Fruit fly (Drosophila melanogaster) whole organism, wandering third instar larva: ENCODE data around the gene CG14966.

Source experiments
- Abd-B ChIP-seq: fragments of >200 bp; optimal IDR thresholded peaks from 2 replicates; lab custom pipeline; 2017; ENCODE audit warnings: missing biosample characterization, missing genetic modification characterization
- CG32264 ChIP-seq: fragments of 200-800 bp; sonication (Bioruptor generic); optimal IDR thresholded peaks from 2 replicates; lab custom pipeline; 2016; ENCODE audit warnings: missing biosample characterization, missing genetic modification characterization
- CG9705 ChIP-seq: fragments of 200-800 bp; sonication (Bioruptor generic); optimal IDR thresholded peaks from 2 replicates; lab custom pipeline; 2018; ENCODE audit warnings: missing biosample characterization, mild to moderate bottlenecking, missing genetic modification characterization
- CrebA ChIP-seq: fragments of 200-800 bp; sonication (Bioruptor generic); optimal IDR thresholded peaks from 2 replicates; lab custom pipeline; 2016; ENCODE audit warnings: missing biosample characterization, mild to moderate bottlenecking, missing genetic modification characterization, borderline replicate concordance
- Dfd ChIP-seq: fragments of >200 bp; optimal IDR thresholded peaks from 2 replicates; lab custom pipeline; 2017; ENCODE audit warnings: missing biosample characterization, missing genetic modification characterization
- Dif ChIP-seq: fragments of 200-275, 200-300 bp; sonication (Bioruptor generic); optimal IDR thresholded peaks from 2 replicates; lab custom pipeline; 2018; ENCODE audit warnings: missing biosample characterization, missing genetic modification characterization; ENCODE audit not compliant: partially characterized antibody
- GATAd ChIP-seq: sonication (Bioruptor generic); optimal IDR thresholded peaks from 2 replicates; lab custom pipeline; 2016; ENCODE audit warnings: missing biosample characterization, missing genetic modification characterization
- HLH106 ChIP-seq: fragments of 200-800 bp; optimal IDR thresholded peaks from 3 replicates; lab custom pipeline; 2019; ENCODE audit warnings: missing biosample characterization, mild to moderate bottlenecking, missing genetic modification characterization, moderate library complexity
- Hnf4 ChIP-seq: fragments of 200-800 bp; sonication (Bioruptor generic); optimal IDR thresholded peaks from 2 replicates; lab custom pipeline; 2016; ENCODE audit warnings: missing biosample characterization, mild to moderate bottlenecking, missing genetic modification characterization
- Hr78 ChIP-seq: fragments of >200 bp; optimal IDR thresholded peaks from 2 replicates; lab custom pipeline; 2017; ENCODE audit warnings: missing biosample characterization, missing genetic modification characterization
- Hr83 ChIP-seq: fragments of 200-300 bp; sonication (Bioruptor generic); optimal IDR thresholded peaks from 2 replicates; lab custom pipeline; 2016; ENCODE audit warnings: missing biosample characterization, mild to moderate bottlenecking, missing genetic modification characterization, moderate library complexity; ENCODE audit not compliant: poor library complexity, severe bottlenecking
- Jra ChIP-seq: sonication (Bioruptor generic); optimal IDR thresholded peaks from 2 replicates; lab custom pipeline; 2016; ENCODE audit warnings: missing biosample characterization, missing genetic modification characterization
- Mio ChIP-seq: sonication (Bioruptor generic); optimal IDR thresholded peaks from 2 replicates; lab custom pipeline; 2016; ENCODE audit warnings: missing biosample characterization, missing genetic modification characterization
- Myc ChIP-seq: fragments of >200 bp; optimal IDR thresholded peaks from 2 replicates; lab custom pipeline; 2017
- N ChIP-seq: fragments of >200 bp; optimal IDR thresholded peaks from 2 replicates; lab custom pipeline; 2018; ENCODE audit warnings: missing biosample characterization, missing external identifiers, missing genetic modification characterization
- OdsH ChIP-seq: fragments of 200-800 bp; sonication (Bioruptor generic); optimal IDR thresholded peaks from 2 replicates; lab custom pipeline; 2016; ENCODE audit warnings: missing biosample characterization, mild to moderate bottlenecking, missing genetic modification characterization
- Rel ChIP-seq, 2 experiments: fragments of 200-800 bp; sonication (Bioruptor generic) in 1 of 2; optimal IDR thresholded peaks; 2 replicates in 1 of 2; 3 replicates in 1 of 2; lab custom pipeline; 2016 to 2019; ENCODE audit warnings: mild to moderate bottlenecking in 2 of 2, missing biosample characterization in 2 of 2, missing genetic modification characterization in 2 of 2, moderate library complexity in 1 of 2
- Sp1 ChIP-seq: fragments of 200-800 bp; sonication (Bioruptor generic); optimal IDR thresholded peaks from 3 replicates; lab custom pipeline; 2019; ENCODE audit warnings: missing biosample characterization, mild to moderate bottlenecking, missing genetic modification characterization, moderate library complexity
- Vsx2 ChIP-seq: fragments of 200-300, 225-300 bp; sonication (Bioruptor generic); optimal IDR thresholded peaks from 2 replicates; lab custom pipeline; 2018; ENCODE audit warnings: missing biosample characterization, missing genetic modification characterization; ENCODE audit not compliant: partially characterized antibody
- br ChIP-seq: fragments of 200-800 bp; sonication (Bioruptor generic); optimal IDR thresholded peaks from 2 replicates; lab custom pipeline; 2016; ENCODE audit warnings: missing biosample characterization, missing genetic modification characterization
- brk ChIP-seq: fragments of 200-800 bp; sonication (Bioruptor generic); optimal IDR thresholded peaks from 2 replicates; lab custom pipeline; 2016; ENCODE audit warnings: missing biosample characterization, mild to moderate bottlenecking, missing genetic modification characterization
- dl ChIP-seq, 2 experiments: fragments of 175-275, 200-275 bp in 1 of 2; fragments of 200-275 bp in 1 of 2; sonication (Bioruptor generic); optimal IDR thresholded peaks; lab custom pipeline; 2018; ENCODE audit warnings: mild to moderate bottlenecking in 2 of 2, missing biosample characterization in 2 of 2, missing genetic modification characterization in 2 of 2, moderate library complexity in 2 of 2; ENCODE audit not compliant: partially characterized antibody in 2 of 2, insufficient read depth in 1 of 2
- dmrt93B ChIP-seq: fragments of 200-800 bp; sonication (Bioruptor generic); optimal IDR thresholded peaks from 2 replicates; lab custom pipeline; 2018; ENCODE audit warnings: missing biosample characterization, mild to moderate bottlenecking, missing genetic modification characterization
- dsf ChIP-seq: sonication (Bioruptor generic); optimal IDR thresholded peaks from 2 replicates; lab custom pipeline; 2016; ENCODE audit warnings: missing biosample characterization, missing genetic modification characterization, borderline replicate concordance
- ey ChIP-seq: fragments of 200-800 bp; sonication (Bioruptor generic); optimal IDR thresholded peaks from 2 replicates; lab custom pipeline; 2016; ENCODE audit warnings: missing biosample characterization, missing genetic modification characterization
- foxo ChIP-seq, 2 experiments: fragments of 200-800 bp; sonication (Bioruptor generic); optimal IDR thresholded peaks; 2 replicates in 1 of 2; 3 replicates in 1 of 2; lab custom pipeline; 2016 to 2017; ENCODE audit warnings: missing biosample characterization in 2 of 2, missing genetic modification characterization in 2 of 2
- fru ChIP-seq: fragments of 200-800 bp; sonication (Bioruptor generic); optimal IDR thresholded peaks from 3 replicates; lab custom pipeline; 2016; ENCODE audit warnings: missing biosample characterization, mild to moderate bottlenecking, missing genetic modification characterization
- h ChIP-seq: fragments of 200-800 bp; sonication (Bioruptor generic); optimal IDR thresholded peaks from 3 replicates; lab custom pipeline; 2016; ENCODE audit warnings: missing biosample characterization, mild to moderate bottlenecking, missing genetic modification characterization
- jim ChIP-seq: fragments of 175-275, 200-325 bp; sonication (Bioruptor generic); optimal IDR thresholded peaks from 2 replicates; lab custom pipeline; 2016; ENCODE audit warnings: missing biosample characterization, mild to moderate bottlenecking, missing genetic modification characterization
- lola ChIP-seq: fragments of >200 bp; optimal IDR thresholded peaks from 2 replicates; lab custom pipeline; 2017; ENCODE audit warnings: missing biosample characterization, missing genetic modification characterization
- pan ChIP-seq: fragments of >200 bp; optimal IDR thresholded peaks from 2 replicates; lab custom pipeline; 2017
- psq ChIP-seq: fragments of 200-800 bp; sonication (Bioruptor generic); optimal IDR thresholded peaks from 3 replicates; lab custom pipeline; 2017; ENCODE audit warnings: missing biosample characterization, mild to moderate bottlenecking, missing genetic modification characterization, moderate library complexity
- rgr ChIP-seq: fragments of 200-800 bp; sonication (Bioruptor generic); optimal IDR thresholded peaks from 3 replicates; lab custom pipeline; 2016; ENCODE audit warnings: missing biosample characterization, mild to moderate bottlenecking, missing genetic modification characterization
- sage ChIP-seq: fragments of 200-800 bp; sonication (Bioruptor generic); optimal IDR thresholded peaks from 2 replicates; lab custom pipeline; 2016; ENCODE audit warnings: missing biosample characterization, mild to moderate bottlenecking, missing genetic modification characterization
- sv ChIP-seq: fragments of 200-800 bp; sonication (Bioruptor generic); optimal IDR thresholded peaks from 3 replicates; lab custom pipeline; 2016; ENCODE audit warnings: missing biosample characterization, missing genetic modification characterization
- tai ChIP-seq: sonication (Bioruptor generic); optimal IDR thresholded peaks from 2 replicates; lab custom pipeline; 2016; ENCODE audit warnings: missing biosample characterization, missing genetic modification characterization
- usp ChIP-seq: fragments of >200 bp; optimal IDR thresholded peaks from 2 replicates; lab custom pipeline; 2017; ENCODE audit warnings: missing biosample characterization, missing genetic modification characterization
- woc ChIP-seq: sonication (Bioruptor generic); optimal IDR thresholded peaks from 2 replicates; lab custom pipeline; 2016; ENCODE audit warnings: missing biosample characterization, mild to moderate bottlenecking, missing genetic modification characterization

CG14966 gene

DNA sequence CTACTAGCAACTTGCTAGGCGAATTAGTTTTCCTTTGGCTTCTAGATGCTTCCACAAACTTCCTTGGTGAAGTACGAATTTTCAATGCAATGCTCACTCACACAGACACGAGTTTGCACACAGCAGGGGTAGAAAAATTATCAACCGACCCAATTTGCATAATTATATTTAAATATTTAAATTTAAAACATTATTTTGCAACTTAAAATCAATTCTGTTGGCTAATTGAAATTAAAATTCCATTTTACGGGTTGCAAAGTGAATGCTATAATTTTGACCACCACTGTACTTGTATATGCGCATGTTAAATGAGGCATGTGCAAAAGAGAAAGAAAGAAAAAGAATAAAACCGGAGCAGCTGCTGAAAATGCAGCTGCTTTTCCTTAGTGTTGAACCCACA lies 3.4 kb downstream of the CG14966 start:
- no peak for TF ChIP-seq Dfd (GFP tag; lab: Kevin White, UChicago)
- no peak for TF ChIP-seq Vsx2 (GFP tag; lab: Kevin White, UChicago)
- no peak for TF ChIP-seq Abd-B
- no peak for TF ChIP-seq Mio (GFP tag; lab: Kevin White, UChicago)
- TF ChIP-seq brk (GFP tag; lab: Kevin White, UChicago): peak; percentile 93
- peak; percentile 55 to 97 for TF ChIP-seq foxo (GFP tag; optimal IDR thresholded peaks at IDR 0.05; lab: Kevin White, UChicago)
- peak; percentile 85 for TF ChIP-seq woc (GFP tag; lab: Kevin White, UChicago)
- TF ChIP-seq pan: no peak
- peak; percentile 95 for TF ChIP-seq sage (GFP tag; lab: Kevin White, UChicago)
- peak; percentile 68 for TF ChIP-seq Hr83 (GFP tag; lab: Kevin White, UChicago)
- TF ChIP-seq tai (GFP tag; lab: Kevin White, UChicago): no peak
- peak; percentile 95 for TF ChIP-seq psq (GFP tag; lab: Kevin White, UChicago)
- TF ChIP-seq sv (GFP tag; lab: Kevin White, UChicago): peak; percentile 67
- no peak for TF ChIP-seq CrebA
- peak; percentile 97 for TF ChIP-seq h (GFP tag; lab: Kevin White, UChicago)
- TF ChIP-seq CG9705 (GFP tag; lab: Kevin White, UChicago): peak; percentile 25
- TF ChIP-seq GATAd (GFP tag; lab: Kevin White, UChicago): peak; percentile 84
- no peak for TF ChIP-seq jim
- peak; percentile 97 for TF ChIP-seq OdsH (GFP tag; lab: Kevin White, UChicago)
- peak; percentile 87 for TF ChIP-seq CG32264 (GFP tag; lab: Kevin White, UChicago)
- peak; percentile 94 for TF ChIP-seq HLH106 (tag; lab: Kevin White, UChicago)
- no peak for TF ChIP-seq Hr78
- no peak for TF ChIP-seq Myc (lab: Kevin White, UChicago)
- peak; percentile 90 for TF ChIP-seq Hnf4 (GFP tag; lab: Kevin White, UChicago)
- no peak for TF ChIP-seq Dif
- TF ChIP-seq N (GFP tag; lab: Kevin White, UChicago): no peak
- TF ChIP-seq dsf (GFP tag; lab: Kevin White, UChicago): peak; percentile 54
- TF ChIP-seq br: peak; percentile 92
- TF ChIP-seq ey (GFP tag; lab: Kevin White, UChicago): peak; percentile 88
- TF ChIP-seq lola (GFP tag; lab: Kevin White, UChicago): no peak
- peak; percentile 84 for TF ChIP-seq dmrt93B
- no peak for TF ChIP-seq dl (GFP tag; optimal IDR thresholded peaks at IDR 0.05; lab: Kevin White, UChicago; ENCODE audit: insufficient read depth in 1 of 2, partially characterized antibody in 2 of 2)
- TF ChIP-seq Sp1 (GFP tag; lab: Kevin White, UChicago): peak; percentile 95
- TF ChIP-seq Jra (GFP tag; lab: Kevin White, UChicago): peak; percentile 85
- TF ChIP-seq Rel (GFP tag; optimal IDR thresholded peaks at IDR 0.05; lab: Kevin White, UChicago): peak; percentile 95
- TF ChIP-seq Rel (tag; optimal IDR thresholded peaks at IDR 0.05; lab: Kevin White, UChicago): peak; percentile 81
- peak; percentile 97 for TF ChIP-seq rgr
- TF ChIP-seq usp (GFP tag; lab: Kevin White, UChicago): no peak
- peak; percentile 93 for TF ChIP-seq fru (GFP tag; lab: Kevin White, UChicago)

DNA sequence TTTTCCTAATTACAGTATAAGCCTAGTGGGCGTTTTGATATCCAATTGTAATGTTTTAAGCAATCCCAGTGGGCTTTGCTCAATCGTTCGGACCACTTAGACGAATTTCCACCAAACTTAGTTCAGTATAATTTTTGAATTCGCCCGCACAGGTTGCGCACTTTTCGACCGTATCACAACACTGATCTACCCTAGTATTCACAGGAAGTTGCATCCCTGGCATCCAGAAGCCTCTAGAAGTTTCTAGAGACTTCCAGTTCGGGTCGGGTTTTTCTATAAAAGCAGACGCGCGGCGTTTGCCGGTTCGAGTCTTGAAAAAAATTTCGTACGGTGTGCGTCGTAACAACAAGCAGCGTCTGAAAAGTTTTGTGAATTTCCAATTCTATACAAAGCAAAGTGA lies 4.5 kb downstream of the CG14966 start, which contains the start of gene Hsp83:
Gene Hsp83 (plus strand): TSS at position 58 of the 400 bp plus-strand sequence.
- peak; percentile 98 for TF ChIP-seq Sp1 (GFP tag; lab: Kevin White, UChicago)
- peak; percentile 94 for TF ChIP-seq CG9705 (GFP tag; lab: Kevin White, UChicago)
- TF ChIP-seq Dfd (GFP tag; lab: Kevin White, UChicago): no peak
- peak; percentile 85 for TF ChIP-seq sv (GFP tag; lab: Kevin White, UChicago)
- TF ChIP-seq dmrt93B: peak; percentile 90
- peak; percentile 99 for TF ChIP-seq Hr83 (GFP tag; lab: Kevin White, UChicago)
- peak; percentile 80 for TF ChIP-seq psq (GFP tag; lab: Kevin White, UChicago)
- peak; percentile 86 for TF ChIP-seq CG32264 (GFP tag; lab: Kevin White, UChicago)
- TF ChIP-seq Rel (GFP tag; optimal IDR thresholded peaks at IDR 0.05; lab: Kevin White, UChicago): peak; percentile 81
- peak; percentile 88 for TF ChIP-seq Rel (tag; optimal IDR thresholded peaks at IDR 0.05; lab: Kevin White, UChicago)
- TF ChIP-seq OdsH (GFP tag; lab: Kevin White, UChicago): peak; percentile 94
- no peak for TF ChIP-seq GATAd (GFP tag; lab: Kevin White, UChicago)
- TF ChIP-seq Dif: peak; percentile 27
- TF ChIP-seq CrebA: no peak
- TF ChIP-seq brk (GFP tag; lab: Kevin White, UChicago): peak; percentile 90
- TF ChIP-seq fru (GFP tag; lab: Kevin White, UChicago): peak; percentile 95
- TF ChIP-seq Vsx2 (GFP tag; lab: Kevin White, UChicago): no peak
- peak; percentile 80 for TF ChIP-seq ey (GFP tag; lab: Kevin White, UChicago)
- no peak for TF ChIP-seq lola (GFP tag; lab: Kevin White, UChicago)
- TF ChIP-seq br: peak; percentile 98
- peak; percentile 87 for TF ChIP-seq HLH106 (tag; lab: Kevin White, UChicago)
- no peak for TF ChIP-seq tai (GFP tag; lab: Kevin White, UChicago)
- TF ChIP-seq dsf (GFP tag; lab: Kevin White, UChicago): peak; percentile 78
- no peak for TF ChIP-seq Hr78
- TF ChIP-seq sage (GFP tag; lab: Kevin White, UChicago): peak; percentile 95
- TF ChIP-seq Jra (GFP tag; lab: Kevin White, UChicago): peak; percentile 68
- peak; percentile 96 for TF ChIP-seq h (GFP tag; lab: Kevin White, UChicago)
- peak; percentile 92 for TF ChIP-seq Hnf4 (GFP tag; lab: Kevin White, UChicago)
- TF ChIP-seq Mio (GFP tag; lab: Kevin White, UChicago): peak; percentile 57
- peak; percentile 98 for TF ChIP-seq rgr
- peak; percentile 65 for TF ChIP-seq woc (GFP tag; lab: Kevin White, UChicago)
- TF ChIP-seq foxo (GFP tag; optimal IDR thresholded peaks at IDR 0.05; lab: Kevin White, UChicago): peak; percentile 87 to 93
- TF ChIP-seq dl (GFP tag; optimal IDR thresholded peaks at IDR 0.05; lab: Kevin White, UChicago; ENCODE audit: insufficient read depth in 1 of 2, partially characterized antibody in 2 of 2): no peak
- TF ChIP-seq, all 38 proteins: peak for 24
